Worm (Caenorhabditis elegans) whole organism, L3 larva: Measurements from ENCODE around the gene sru-23.

Experiments
- R02D3.7 ChIP-seq: fragments of 150-350 bp; optimal IDR thresholded peaks from 2 replicates; lab custom pipeline; 2014; ENCODE audit warnings: missing biosample characterization, missing genetic modification characterization
- ZK546.5 ChIP-seq: sonication (generic microtip); optimal IDR thresholded peaks from 2 replicates; lab custom pipeline; 2017; ENCODE audit warnings: missing biosample characterization, missing genetic modification characterization
- ama-1 ChIP-seq: fragments of 150-350 bp; optimal IDR thresholded peaks from 2 replicates; lab custom pipeline; 2018
- ceh-16 ChIP-seq: sonication (generic microtip); optimal IDR thresholded peaks from 2 replicates; lab custom pipeline; 2017; ENCODE audit warnings: missing biosample characterization, missing genetic modification characterization
- ceh-28 ChIP-seq: fragments of 150-350 bp; optimal IDR thresholded peaks from 2 replicates; lab custom pipeline; 2014; ENCODE audit warnings: missing biosample characterization, missing genetic modification reagents, missing genetic modification characterization
- ceh-82 ChIP-seq: fragments of 150-350 bp; optimal IDR thresholded peaks from 2 replicates; lab custom pipeline; 2014; ENCODE audit warnings: missing biosample characterization, missing genetic modification characterization
- egl-27 ChIP-seq: sonication (generic microtip); optimal IDR thresholded peaks from 4 replicates; lab custom pipeline; 2017; ENCODE audit warnings: missing biosample characterization, missing genetic modification reagents, missing genetic modification characterization
- elt-1 ChIP-seq: fragments of 150-350 bp; optimal IDR thresholded peaks from 2 replicates; lab custom pipeline; 2014; ENCODE audit warnings: missing biosample characterization, missing genetic modification characterization
- elt-2 ChIP-seq: sonication (generic microtip); optimal IDR thresholded peaks from 2 replicates; lab custom pipeline; 2016; ENCODE audit warnings: missing genetic modification reagents, mild to moderate bottlenecking, missing genetic modification characterization, missing compliant biosample characterization
- elt-3 ChIP-seq, 3 experiments: fragments of 150-350 bp in 1 of 3; sonication (generic microtip) in 2 of 3; optimal IDR thresholded peaks; 2 replicates in 2 of 3; 4 replicates in 1 of 3; lab custom pipeline; 2014 to 2017; ENCODE audit warnings: missing biosample characterization in 3 of 3, missing genetic modification characterization in 3 of 3
- fkh-10 ChIP-seq: sonication (generic microtip); optimal IDR thresholded peaks from 2 replicates; lab custom pipeline; 2017; ENCODE audit warnings: missing biosample characterization, missing genetic modification reagents, missing genetic modification characterization
- fkh-2 ChIP-seq: fragments of 150-350 bp; optimal IDR thresholded peaks from 2 replicates; lab custom pipeline; 2014; ENCODE audit warnings: missing biosample characterization, missing genetic modification reagents, missing genetic modification characterization
- fos-1 ChIP-seq: fragments of 150-350 bp; optimal IDR thresholded peaks from 2 replicates; lab custom pipeline; 2014; ENCODE audit warnings: missing biosample characterization, missing genetic modification characterization
- lin-15B ChIP-seq: fragments of 150-350 bp; optimal IDR thresholded peaks from 2 replicates; lab custom pipeline; 2014; ENCODE audit warnings: missing biosample characterization, missing genetic modification characterization
- lin-39 ChIP-seq: fragments of 150-350 bp; optimal IDR thresholded peaks from 2 replicates; lab custom pipeline; 2018; ENCODE audit warnings: missing biosample characterization, missing genetic modification reagents, missing genetic modification characterization
- lsy-12 ChIP-seq: sonication (generic microtip); optimal IDR thresholded peaks from 2 replicates; lab custom pipeline; 2016; ENCODE audit warnings: mild to moderate bottlenecking, missing genetic modification characterization, missing compliant biosample characterization
- mdl-1 ChIP-seq: fragments of 150-350 bp; optimal IDR thresholded peaks from 2 replicates; lab custom pipeline; 2014; ENCODE audit warnings: missing biosample characterization, missing genetic modification characterization
- mml-1 ChIP-seq: fragments of 150-350 bp; sonication (generic microtip); optimal IDR thresholded peaks from 3 replicates; lab custom pipeline; 2014; ENCODE audit warnings: missing biosample characterization, missing genetic modification characterization
- nfya-1 ChIP-seq: sonication (generic microtip); optimal IDR thresholded peaks from 2 replicates; lab custom pipeline; 2017; ENCODE audit warnings: missing genetic modification characterization, mild to moderate bottlenecking, missing compliant biosample characterization, antibody characterized with exemption, moderate library complexity; ENCODE audit not compliant: insufficient read depth
- nhr-11 ChIP-seq: fragments of 150-350 bp; optimal IDR thresholded peaks from 2 replicates; lab custom pipeline; 2014; ENCODE audit warnings: missing biosample characterization, missing genetic modification characterization
- nhr-23 ChIP-seq: fragments of 150-350 bp; optimal IDR thresholded peaks from 2 replicates; lab custom pipeline; 2014; ENCODE audit warnings: missing biosample characterization, missing genetic modification reagents, missing genetic modification characterization
- nhr-25 ChIP-seq: sonication (generic microtip); optimal IDR thresholded peaks from 2 replicates; lab custom pipeline; 2017; ENCODE audit warnings: missing biosample characterization, missing genetic modification characterization
- nhr-28 ChIP-seq: fragments of 150-350 bp; optimal IDR thresholded peaks from 2 replicates; lab custom pipeline; 2014; ENCODE audit warnings: missing biosample characterization, missing genetic modification characterization
- nhr-43 ChIP-seq: sonication (generic microtip); optimal IDR thresholded peaks from 2 replicates; lab custom pipeline; 2016; ENCODE audit warnings: mild to moderate bottlenecking, missing genetic modification characterization, missing compliant biosample characterization; ENCODE audit not compliant: poor library complexity, severe bottlenecking
- nhr-67 ChIP-seq: fragments of 150-350 bp; optimal IDR thresholded peaks from 2 replicates; lab custom pipeline; 2014; ENCODE audit warnings: missing biosample characterization, missing genetic modification characterization
- nhr-76 ChIP-seq: fragments of 150-350 bp; sonication (generic microtip); optimal IDR thresholded peaks from 5 replicates; lab custom pipeline; 2014; ENCODE audit warnings: missing biosample characterization, missing genetic modification characterization
- nhr-77 ChIP-seq: fragments of 150-350 bp; optimal IDR thresholded peaks from 2 replicates; lab custom pipeline; 2014; ENCODE audit warnings: missing biosample characterization, missing genetic modification characterization
- pha-4 ChIP-seq: fragments of 150-350 bp; optimal IDR thresholded peaks from 2 replicates; lab custom pipeline; 2014; ENCODE audit warnings: missing biosample characterization, missing genetic modification reagents, missing genetic modification characterization
- pqm-1 ChIP-seq: fragments of 150-350 bp; optimal IDR thresholded peaks from 2 replicates; lab custom pipeline; 2017; ENCODE audit warnings: missing biosample characterization, missing genetic modification characterization, inconsistent platforms
- skn-1 ChIP-seq: fragments of 150-350 bp; optimal IDR thresholded peaks from 2 replicates; lab custom pipeline; 2014; ENCODE audit warnings: missing biosample characterization, missing genetic modification characterization
- snpc-4 ChIP-seq: fragments of 150-350 bp; optimal IDR thresholded peaks from 2 replicates; lab custom pipeline; 2014; ENCODE audit warnings: missing biosample characterization, missing genetic modification characterization
- tbx-2 ChIP-seq: sonication (generic microtip); optimal IDR thresholded peaks from 2 replicates; lab custom pipeline; 2016; ENCODE audit warnings: mild to moderate bottlenecking, missing genetic modification characterization, missing compliant biosample characterization
- unc-39 ChIP-seq: sonication (generic microtip); optimal IDR thresholded peaks from 4 replicates; lab custom pipeline; 2017; ENCODE audit warnings: missing biosample characterization, missing genetic modification characterization
- zag-1 ChIP-seq: fragments of 150-350 bp; optimal IDR thresholded peaks from 2 replicates; lab custom pipeline; 2014; ENCODE audit warnings: missing biosample characterization, missing genetic modification characterization
- ztf-4 ChIP-seq: fragments of 150-350 bp; optimal IDR thresholded peaks from 2 replicates; lab custom pipeline; 2014; ENCODE audit warnings: missing biosample characterization, missing genetic modification characterization

The sru-23 gene

DNA sequence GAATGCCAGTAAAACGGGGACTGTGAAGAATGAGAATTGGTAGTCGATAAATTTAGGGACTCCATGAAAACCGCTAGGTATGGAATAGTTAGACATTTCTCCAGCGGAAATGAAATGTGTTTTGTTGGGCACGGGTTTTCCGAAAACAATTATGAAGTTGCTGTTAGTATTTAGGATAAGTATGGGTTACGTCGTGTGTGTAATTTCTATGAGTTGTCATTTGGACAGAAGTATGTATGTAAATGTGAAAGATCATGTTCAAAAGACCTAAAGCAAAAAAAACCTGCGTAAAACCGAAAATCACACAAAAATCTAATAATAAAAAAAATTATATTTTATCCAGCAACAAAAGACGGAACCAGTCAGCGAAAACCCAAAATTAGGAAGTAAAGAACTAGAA, at the start of gene sru-23:
Gene sru-23, minus strand, starts transcription at position 101 of the 400 bp plus-strand sequence.
- TF ChIP-seq lin-39: no peak
- TF ChIP-seq fos-1 (tag; lab: Kevin White, UChicago): no peak
- no peak for TF ChIP-seq ztf-4 (tag; lab: Kevin White, UChicago)
- TF ChIP-seq, all 47 proteins: peak for 0

DNA sequence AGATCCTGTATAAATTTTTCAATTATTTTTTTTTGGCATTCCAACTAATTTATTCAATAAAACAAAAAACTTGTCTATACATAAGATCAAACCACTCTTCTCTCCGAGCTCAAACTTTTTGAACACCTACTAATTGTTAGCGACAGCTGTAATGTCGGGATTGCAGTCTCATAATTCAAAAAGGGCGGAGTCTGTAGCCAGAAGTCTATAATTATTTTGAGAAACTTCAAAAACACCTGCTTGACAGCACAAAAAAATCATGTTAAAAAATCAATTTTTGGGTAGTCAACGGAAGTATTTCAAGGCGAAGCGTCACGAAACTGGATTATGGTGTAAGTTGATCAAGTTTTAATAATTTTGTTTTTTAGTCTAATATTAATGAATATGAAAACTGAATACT, 47.7 kb upstream of the sru-23 start, which contains the start of gene srx-44:
Gene srx-44, plus strand, starts transcription at position 301 of the 400 bp plus-strand sequence.
- TF ChIP-seq pha-4 (tag; lab: Kevin White, UChicago): no peak
- no peak for TF ChIP-seq ZK546.5 (tag; lab: Kevin White, UChicago)
- TF ChIP-seq elt-1 (tag; lab: Kevin White, UChicago): no peak
- TF ChIP-seq skn-1 (tag; lab: Kevin White, UChicago): no peak
- no peak for TF ChIP-seq nhr-77 (tag; lab: Kevin White, UChicago)
- no peak for TF ChIP-seq ceh-82
- TF ChIP-seq zag-1 (tag; lab: Kevin White, UChicago): no peak
- no peak for TF ChIP-seq elt-2 (tag; lab: Kevin White, UChicago)
- TF ChIP-seq ceh-16 (tag; lab: Kevin White, UChicago): no peak
- TF ChIP-seq unc-39 (tag; lab: Kevin White, UChicago): no peak
- no peak for TF ChIP-seq nfya-1
- no peak for TF ChIP-seq nhr-76
- TF ChIP-seq, all 47 proteins: peak for 0

ce11 chrV:16017671-16018070, 45.3 kb upstream of the sru-23 start, which contains the start of gene srx-43:
Gene srx-43 (plus strand): TSS chrV:16017971.
- no peak for TF ChIP-seq lsy-12 (tag; lab: Kevin White, UChicago)
- TF ChIP-seq elt-3 (tag; optimal IDR thresholded peaks at IDR 0.05; lab: Kevin White, UChicago): no peak
- TF ChIP-seq skn-1 (tag; lab: Kevin White, UChicago): no peak
- TF ChIP-seq mdl-1: no peak
- no peak for TF ChIP-seq R02D3.7 (tag; lab: Kevin White, UChicago)
- TF ChIP-seq fkh-2 (tag; lab: Kevin White, UChicago): no peak
- no peak for TF ChIP-seq lin-39
- no peak for TF ChIP-seq nhr-23 (tag; lab: Kevin White, UChicago)
- no peak for TF ChIP-seq nhr-43 (tag; lab: Kevin White, UChicago)
- no peak for TF ChIP-seq ceh-28 (tag; lab: Kevin White, UChicago)
- TF ChIP-seq fos-1 (tag; lab: Kevin White, UChicago): no peak
- TF ChIP-seq mml-1 (tag; lab: Kevin White, UChicago): no peak
- TF ChIP-seq nhr-25 (tag; lab: Kevin White, UChicago): no peak
- no peak for TF ChIP-seq pha-4 (tag; lab: Kevin White, UChicago)

- TF ChIP-seq nhr-28 (tag; lab: Kevin White, UChicago): no peak
- no peak for TF ChIP-seq ama-1 (lab: Kevin White, UChicago)
- TF ChIP-seq ceh-82: no peak
- TF ChIP-seq fos-1 (tag; lab: Kevin White, UChicago): no peak
- no peak for TF ChIP-seq ztf-4 (tag; lab: Kevin White, UChicago)
- TF ChIP-seq R02D3.7 (tag; lab: Kevin White, UChicago): no peak
- no peak for TF ChIP-seq nhr-11 (tag; lab: Kevin White, UChicago)
Measured at ce11 chrV:16016977-16017376, 44.6 kb upstream of the sru-23 start.

DNA sequence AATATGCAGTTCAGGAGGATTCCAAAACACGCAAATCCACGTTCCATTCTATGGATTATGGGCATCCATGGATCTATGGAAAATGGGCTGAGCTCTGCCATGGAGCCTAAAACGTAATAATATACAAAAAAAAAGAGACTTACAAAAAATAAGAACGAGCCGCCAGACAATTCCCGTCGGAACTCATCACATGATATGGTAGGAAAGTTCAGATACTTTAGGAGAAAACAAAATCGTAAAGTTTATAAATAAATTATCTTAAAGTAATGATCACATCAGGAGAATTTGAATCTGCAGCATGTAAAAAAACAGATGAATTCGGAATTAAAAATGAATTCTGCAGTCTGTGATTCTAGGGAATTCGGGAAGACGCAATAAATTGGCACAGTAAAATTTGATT, 43.3 kb upstream of the sru-23 start, which contains the start of gene str-232:
Gene str-232, minus strand, starts transcription at position 101 of the 400 bp plus-strand sequence.
- TF ChIP-seq egl-27 (tag; lab: Kevin White, UChicago) (no peak), nhr-67 (tag; lab: Kevin White, UChicago) (no peak), pqm-1 (tag; lab: Kevin White, UChicago) (no peak), nhr-23 (tag; lab: Kevin White, UChicago) (no peak), fkh-10 (GFP tag; lab: Kevin White, UChicago) (no peak), nhr-11 (tag; lab: Kevin White, UChicago) (no peak), ceh-28 (tag; lab: Kevin White, UChicago) (no peak), tbx-2 (tag; lab: Kevin White, UChicago) (no peak), lin-15B (no peak), ama-1 (lab: Kevin White, UChicago) (no peak), snpc-4 (tag; lab: Kevin White, UChicago) (no peak), nhr-25 (tag; lab: Kevin White, UChicago) (no peak), nfya-1 (no peak)
